Worm (Caenorhabditis elegans) whole organism, late embryonic: ENCODE measurements around the gene F35H10.5.

Experiments used
- C08G9.2 ChIP-seq: sonication (generic microtip); optimal IDR thresholded peaks from 2 replicates; lab custom pipeline; 2016; ENCODE audit warnings: mild to moderate bottlenecking, missing genetic modification characterization, moderate library complexity, missing compliant biosample characterization
- F13H6.1 ChIP-seq: sonication (generic microtip); optimal IDR thresholded peaks from 2 replicates; lab custom pipeline; 2016; ENCODE audit warnings: missing genetic modification characterization, missing compliant biosample characterization
- Y22D7AL.16 ChIP-seq: sonication (generic microtip); optimal IDR thresholded peaks from 2 replicates; lab custom pipeline; 2016; ENCODE audit warnings: missing genetic modification characterization, missing compliant biosample characterization
- ama-1 ChIP-seq: fragments of 150-350 bp; optimal IDR thresholded peaks from 2 replicates; lab custom pipeline; 2014
- ceh-18 ChIP-seq: sonication (generic microtip); optimal IDR thresholded peaks from 2 replicates; lab custom pipeline; 2016; ENCODE audit warnings: missing genetic modification characterization, missing compliant biosample characterization
- ceh-19 ChIP-seq: fragments of 200-800 bp; sonication (Bioruptor generic); optimal IDR thresholded peaks from 2 replicates; lab custom pipeline; 2018; ENCODE audit warnings: mild to moderate bottlenecking, missing genetic modification characterization, missing compliant biosample characterization
- ceh-2 ChIP-seq: sonication (generic microtip); optimal IDR thresholded peaks from 2 replicates; lab custom pipeline; 2016; ENCODE audit warnings: missing genotype, missing genetic modification characterization, missing compliant biosample characterization
- ceh-22 ChIP-seq: sonication (generic microtip); optimal IDR thresholded peaks from 2 replicates; lab custom pipeline; 2017; ENCODE audit warnings: missing biosample characterization, missing genetic modification characterization
- ceh-24 ChIP-seq: sonication (generic microtip); optimal IDR thresholded peaks from 2 replicates; lab custom pipeline; 2016; ENCODE audit warnings: mild to moderate bottlenecking, missing genetic modification characterization, missing compliant biosample characterization
- ceh-48 ChIP-seq: sonication (generic microtip); optimal IDR thresholded peaks from 2 replicates; lab custom pipeline; 2016; ENCODE audit warnings: missing genetic modification characterization, inconsistent platforms, missing compliant biosample characterization
- ceh-6 ChIP-seq: fragments of 200-800 bp; sonication (Bioruptor generic); optimal IDR thresholded peaks from 2 replicates; lab custom pipeline; 2018; ENCODE audit warnings: mild to moderate bottlenecking, missing genetic modification characterization, missing compliant biosample characterization
- ceh-9 ChIP-seq: sonication (generic microtip); optimal IDR thresholded peaks from 2 replicates; lab custom pipeline; 2016; ENCODE audit warnings: mild to moderate bottlenecking, missing genetic modification characterization, inconsistent platforms, missing compliant biosample characterization
- che-1 ChIP-seq: sonication (generic microtip); optimal IDR thresholded peaks from 2 replicates; lab custom pipeline; 2016; ENCODE audit warnings: mild to moderate bottlenecking, missing genetic modification characterization, missing compliant biosample characterization
- dmd-4 ChIP-seq: sonication (generic microtip); optimal IDR thresholded peaks from 2 replicates; lab custom pipeline; 2016; ENCODE audit warnings: borderline replicate concordance, missing genetic modification characterization, missing compliant biosample characterization
- dve-1 ChIP-seq: sonication (generic microtip); optimal IDR thresholded peaks from 2 replicates; lab custom pipeline; 2017; ENCODE audit warnings: antibody characterized with exemption, mild to moderate bottlenecking, missing genetic modification characterization, missing compliant biosample characterization
- elt-4 ChIP-seq: sonication (generic microtip); optimal IDR thresholded peaks from 2 replicates; lab custom pipeline; 2016; ENCODE audit warnings: missing genetic modification characterization, missing compliant biosample characterization
- ets-4 ChIP-seq: sonication (generic microtip); optimal IDR thresholded peaks from 2 replicates; lab custom pipeline; 2016; ENCODE audit warnings: missing genetic modification characterization, missing compliant biosample characterization
- fax-1 ChIP-seq: sonication (generic microtip); optimal IDR thresholded peaks from 2 replicates; lab custom pipeline; 2016; ENCODE audit warnings: missing genotype, missing genetic modification characterization, missing compliant biosample characterization
- fkh-6 ChIP-seq: sonication (generic microtip); optimal IDR thresholded peaks from 2 replicates; lab custom pipeline; 2016; ENCODE audit warnings: missing genetic modification characterization, missing compliant biosample characterization
- gmeb-2 ChIP-seq: sonication (generic microtip); optimal IDR thresholded peaks from 2 replicates; lab custom pipeline; 2016; ENCODE audit warnings: missing genetic modification characterization, inconsistent platforms, missing compliant biosample characterization
- hlh-13 ChIP-seq: fragments of 200-800 bp; sonication (Bioruptor generic); optimal IDR thresholded peaks from 2 replicates; lab custom pipeline; 2018; ENCODE audit warnings: mild to moderate bottlenecking, missing genetic modification characterization, missing compliant biosample characterization
- hlh-6 ChIP-seq: sonication (generic microtip); optimal IDR thresholded peaks from 2 replicates; lab custom pipeline; 2016; ENCODE audit warnings: missing genotype, missing genetic modification characterization, missing compliant biosample characterization
- hlh-8 ChIP-seq: sonication (generic microtip); optimal IDR thresholded peaks from 2 replicates; lab custom pipeline; 2016; ENCODE audit warnings: missing genotype, missing genetic modification characterization, missing compliant biosample characterization
- mec-3 ChIP-seq: sonication (generic microtip); optimal IDR thresholded peaks from 2 replicates; lab custom pipeline; 2016; ENCODE audit warnings: borderline replicate concordance, missing genetic modification characterization, missing compliant biosample characterization
- nfya-1 ChIP-seq: sonication (generic microtip); optimal IDR thresholded peaks from 2 replicates; lab custom pipeline; 2017; ENCODE audit warnings: missing genetic modification characterization, mild to moderate bottlenecking, missing compliant biosample characterization, antibody characterized with exemption, moderate library complexity
- odd-2 ChIP-seq: sonication (generic microtip); optimal IDR thresholded peaks from 2 replicates; lab custom pipeline; 2017; ENCODE audit warnings: antibody characterized with exemption, mild to moderate bottlenecking, missing genetic modification characterization, missing compliant biosample characterization
- pat-9 ChIP-seq: fragments of 200-800 bp; sonication (Bioruptor generic); optimal IDR thresholded peaks from 2 replicates; lab custom pipeline; 2018; ENCODE audit warnings: mild to moderate bottlenecking, missing genetic modification characterization, moderate library complexity, missing compliant biosample characterization
- pha-4 ChIP-seq: fragments of 150-350 bp; optimal IDR thresholded peaks from 2 replicates; lab custom pipeline; 2018; ENCODE audit warnings: missing biosample characterization, missing genetic modification reagents, missing genetic modification characterization
- pqm-1 ChIP-seq: sonication (generic microtip); optimal IDR thresholded peaks from 2 replicates; lab custom pipeline; 2016; ENCODE audit warnings: missing genetic modification characterization, missing compliant biosample characterization
- pros-1 ChIP-seq: fragments of 150-350 bp; optimal IDR thresholded peaks from 2 replicates; lab custom pipeline; 2014; ENCODE audit warnings: missing biosample characterization, missing genetic modification reagents, missing genetic modification characterization
- rnt-1 ChIP-seq: sonication (generic microtip); optimal IDR thresholded peaks from 2 replicates; lab custom pipeline; 2016; ENCODE audit warnings: missing genetic modification characterization, missing compliant biosample characterization
- sdc-2 ChIP-seq: sonication (generic microtip); optimal IDR thresholded peaks from 2 replicates; lab custom pipeline; 2016; ENCODE audit warnings: missing genotype, missing genetic modification characterization, missing compliant biosample characterization
- sox-2 ChIP-seq: fragments of 200-800 bp; sonication (Bioruptor generic); IDR thresholded peaks from 2 replicates; pipeline ENCODE4 v1.3.6; 2022; ENCODE audit warnings: missing genetic modification reagents, missing genetic modification characterization, missing compliant biosample characterization
- syd-9 ChIP-seq: sonication (generic microtip); optimal IDR thresholded peaks from 2 replicates; lab custom pipeline; 2016; ENCODE audit warnings: mild to moderate bottlenecking, missing genetic modification characterization, moderate library complexity, missing compliant biosample characterization
- tbx-2 ChIP-seq: sonication (generic microtip); optimal IDR thresholded peaks from 2 replicates; lab custom pipeline; 2016; ENCODE audit warnings: missing genetic modification characterization, missing compliant biosample characterization
- tbx-7 ChIP-seq: sonication (generic microtip); optimal IDR thresholded peaks from 2 replicates; lab custom pipeline; 2016; ENCODE audit warnings: missing genotype, missing genetic modification characterization, missing compliant biosample characterization
- ttx-3 ChIP-seq: sonication (generic microtip); optimal IDR thresholded peaks from 2 replicates; lab custom pipeline; 2016; ENCODE audit warnings: missing genetic modification reagents, missing genetic modification characterization, missing compliant biosample characterization
- unc-3 ChIP-seq, 2 experiments: fragments of 200-800 bp in 1 of 2; sonication (Bioruptor generic) in 1 of 2; sonication (generic microtip) in 1 of 2; conservative IDR thresholded peaks in 1 of 2; optimal IDR thresholded peaks in 1 of 2; 2 replicates each; pipeline versions ENCODE4 v1.3.6 to Lab custom; 2016 to 2022; ENCODE audit warnings: missing compliant biosample characterization in 2 of 2, missing genetic modification characterization in 2 of 2, missing genetic modification reagents in 1 of 2
- unc-42 ChIP-seq: sonication (generic microtip); optimal IDR thresholded peaks from 2 replicates; lab custom pipeline; 2016; ENCODE audit warnings: missing genotype, missing genetic modification characterization, missing compliant biosample characterization
- unc-55 ChIP-seq: sonication (generic microtip); optimal IDR thresholded peaks from 2 replicates; lab custom pipeline; 2017; ENCODE audit warnings: missing biosample characterization, missing genetic modification reagents, missing genetic modification characterization
- unc-86 ChIP-seq: sonication (generic microtip); optimal IDR thresholded peaks from 2 replicates; lab custom pipeline; 2016; ENCODE audit warnings: missing genetic modification characterization, missing compliant biosample characterization

F35H10.5 gene

ce11 chrIV:8312105-8312504 lies 11.5 kb downstream of the F35H10.5 start:
- TF ChIP-seq unc-55 (GFP tag; lab: Kevin White, UChicago) (no peak), gmeb-2 (tag; lab: Kevin White, UChicago) (no peak), pat-9 (tag; lab: Kevin White, UChicago) (no peak), C08G9.2 (no peak), dve-1 (no peak), syd-9 (tag; lab: Kevin White, UChicago) (no peak), ceh-22 (no peak), hlh-13 (no peak), unc-3 (GFP tag; conservative IDR thresholded peaks at IDR 0.05; lab: Robert Waterston, UW) (no peak), unc-3 (tag; optimal IDR thresholded peaks at IDR 0.05; lab: Kevin White, UChicago) (no peak), ceh-9 (tag; lab: Kevin White, UChicago) (no peak), fax-1 (tag; lab: Kevin White, UChicago) (no peak), sdc-2 (tag; lab: Kevin White, UChicago) (no peak), dmd-4 (tag; lab: Kevin White, UChicago) (no peak), hlh-8 (tag; lab: Kevin White, UChicago) (no peak), tbx-7 (no peak), ceh-48 (no peak), unc-86 (tag; lab: Kevin White, UChicago) (no peak), nfya-1 (tag; lab: Kevin White, UChicago) (no peak), pros-1 (no peak), ets-4 (no peak)

ce11 chrIV:8312846-8313245 lies 12.3 kb downstream of the F35H10.5 start, which contains the start of gene F35H10.10:
Gene F35H10.10, minus strand, starts transcription at chrIV:8312946.
- no peak for TF ChIP-seq fax-1 (tag; lab: Kevin White, UChicago)
- TF ChIP-seq ceh-6, result no peak
- TF ChIP-seq ceh-18, result no peak
- no peak for TF ChIP-seq ceh-2 (tag; lab: Kevin White, UChicago)
- no peak for TF ChIP-seq F13H6.1
- TF ChIP-seq unc-3 (GFP tag; conservative IDR thresholded peaks at IDR 0.05; lab: Robert Waterston, UW), result no peak
- no peak for TF ChIP-seq unc-3 (tag; optimal IDR thresholded peaks at IDR 0.05; lab: Kevin White, UChicago)
- no peak for TF ChIP-seq odd-2
- TF ChIP-seq sox-2 (GFP tag; lab: Robert Waterston, UW), result no peak
- TF ChIP-seq unc-42, result no peak
- TF ChIP-seq che-1, result no peak
- no peak for TF ChIP-seq Y22D7AL.16
- TF ChIP-seq pha-4 (tag; lab: Kevin White, UChicago), result no peak
- TF ChIP-seq ceh-24 (tag; lab: Kevin White, UChicago), result no peak
- no peak for TF ChIP-seq dve-1
- TF ChIP-seq tbx-2 (tag; lab: Kevin White, UChicago), result no peak
- no peak for TF ChIP-seq gmeb-2 (tag; lab: Kevin White, UChicago)
- no peak for TF ChIP-seq hlh-6 (tag; lab: Kevin White, UChicago)
- no peak for TF ChIP-seq pqm-1 (tag; lab: Kevin White, UChicago)

- TF ChIP-seq ceh-19 (GFP tag; lab: Kevin White, UChicago), result no peak
- TF ChIP-seq ttx-3 (tag; lab: Kevin White, UChicago), result no peak
- TF ChIP-seq ama-1 (lab: Kevin White, UChicago), result no peak
- no peak for TF ChIP-seq rnt-1
- TF ChIP-seq fkh-6 (tag; lab: Kevin White, UChicago), result no peak
- TF ChIP-seq gmeb-2 (tag; lab: Kevin White, UChicago), result no peak
- no peak for TF ChIP-seq mec-3 (tag; lab: Kevin White, UChicago)
- no peak for TF ChIP-seq fax-1 (tag; lab: Kevin White, UChicago)
- no peak for TF ChIP-seq sdc-2 (tag; lab: Kevin White, UChicago)
- TF ChIP-seq elt-4 (tag; lab: Kevin White, UChicago), result no peak
- no peak for TF ChIP-seq hlh-6 (tag; lab: Kevin White, UChicago)
- no peak for TF ChIP-seq Y22D7AL.16
- no peak for TF ChIP-seq che-1
Measured at ce11 chrIV:8317800-8318199, 17.2 kb downstream of the F35H10.5 start.
